Worm (Caenorhabditis elegans) whole organism, L2 larva: ENCODE results near the gene luc-7L3.

Source experiments
- alr-1 ChIP-seq: fragments of 150-350 bp; optimal IDR thresholded peaks from 2 replicates; lab custom pipeline; 2014; ENCODE audit warnings: missing biosample characterization, missing genetic modification characterization
- snpc-4 ChIP-seq: fragments of 150-350 bp; optimal IDR thresholded peaks from 2 replicates; lab custom pipeline; 2014; ENCODE audit warnings: missing biosample characterization, missing genetic modification characterization
- ztf-11 ChIP-seq: sonication (generic microtip); optimal IDR thresholded peaks from 2 replicates; lab custom pipeline; 2017; ENCODE audit warnings: missing biosample characterization, missing genetic modification characterization

ce11 chrII:69354-69753 lies 28.5 kb downstream of the luc-7L3 start, which contains the start of gene egl-26:
- TF ChIP-seq snpc-4 (tag; lab: Kevin White, UChicago) = no peak
- no peak for TF ChIP-seq ztf-11 (tag; lab: Kevin White, UChicago)
- no peak for TF ChIP-seq alr-1
